Fruit fly (Drosophila melanogaster) whole organism, embryonic: ENCODE measurements around the gene Muc14A.

Experiments used
- Antp ChIP-seq: fragments of 200-800 bp; sonication (Bioruptor generic); optimal IDR thresholded peaks from 3 replicates; lab custom pipeline; 2016; ENCODE audit warnings: missing biosample characterization, missing genetic modification characterization
- Asciz ChIP-seq: fragments of 200-800 bp; sonication (Bioruptor generic); optimal IDR thresholded peaks from 2 replicates; lab custom pipeline; 2017; ENCODE audit warnings: missing biosample characterization, mild to moderate bottlenecking, missing genetic modification characterization, missing genetic modification reagents
- CG1024 ChIP-seq: fragments of 200-800 bp; sonication (Bioruptor generic); IDR thresholded peaks from 2 replicates; pipeline ENCODE4 v1.3.6; 2022; ENCODE audit warnings: missing biosample characterization, missing genetic modification characterization
- CG10274 ChIP-seq: fragments of 200-800 bp; sonication (Bioruptor generic); optimal IDR thresholded peaks from 3 replicates; lab custom pipeline; 2017; ENCODE audit warnings: missing biosample characterization, mild to moderate bottlenecking, missing genetic modification characterization
- CG11093 ChIP-seq: fragments of 200-800 bp; sonication (Bioruptor generic); IDR thresholded peaks from 3 replicates; pipeline ENCODE4 v1.3.6; 2022; ENCODE audit warnings: missing biosample characterization, missing genetic modification characterization
- CG11723 ChIP-seq: fragments of 200-800 bp; sonication (Bioruptor generic); optimal IDR thresholded peaks from 2 replicates; lab custom pipeline; 2017; ENCODE audit warnings: missing biosample characterization, mild to moderate bottlenecking, missing genetic modification characterization
- CG13894 ChIP-seq: fragments of 200-800 bp; sonication (Bioruptor generic); optimal IDR thresholded peaks from 3 replicates; lab custom pipeline; 2018; ENCODE audit warnings: missing biosample characterization, mild to moderate bottlenecking, missing genetic modification characterization, moderate library complexity
- CG14710 ChIP-seq: fragments of 200-800 bp; sonication (Bioruptor generic); optimal IDR thresholded peaks from 3 replicates; lab custom pipeline; 2019; ENCODE audit warnings: missing biosample characterization, mild to moderate bottlenecking, missing genetic modification characterization, moderate library complexity
- CG15696 ChIP-seq: fragments of 200-800 bp; sonication (Bioruptor generic); optimal IDR thresholded peaks from 2 replicates; lab custom pipeline; 2019; ENCODE audit warnings: missing biosample characterization, mild to moderate bottlenecking, missing genetic modification characterization, moderate library complexity
- CG1603 ChIP-seq: fragments of 200-800 bp; sonication (Bioruptor generic); optimal IDR thresholded peaks from 2 replicates; lab custom pipeline; 2019; ENCODE audit warnings: missing biosample characterization, mild to moderate bottlenecking, missing genetic modification characterization, moderate library complexity
- CG17359 ChIP-seq: fragments of 200-800 bp; sonication (Bioruptor generic); optimal IDR thresholded peaks from 3 replicates; lab custom pipeline; 2018; ENCODE audit warnings: missing biosample characterization, mild to moderate bottlenecking, missing genetic modification characterization, moderate library complexity
- CG17912 ChIP-seq: fragments of 200-800 bp; sonication (Bioruptor generic); optimal IDR thresholded peaks from 2 replicates; lab custom pipeline; 2018; ENCODE audit warnings: missing biosample characterization, mild to moderate bottlenecking, missing genetic modification characterization
- CG3163 ChIP-seq: fragments of 200-800 bp; sonication (Bioruptor generic); optimal IDR thresholded peaks from 3 replicates; lab custom pipeline; 2016; ENCODE audit warnings: missing biosample characterization, missing genetic modification characterization
- CG32532 ChIP-seq: fragments of 200-800 bp; sonication (Bioruptor generic); IDR thresholded peaks from 2 replicates; pipeline ENCODE4 v1.3.6; 2022; ENCODE audit warnings: missing biosample characterization, missing genetic modification characterization
- CG33213 ChIP-seq: fragments of 200-800 bp; sonication (Bioruptor generic); optimal IDR thresholded peaks from 3 replicates; lab custom pipeline; 2016; ENCODE audit warnings: missing biosample characterization, missing genetic modification characterization
- CG6683 ChIP-seq: fragments of 200-800 bp; sonication (Bioruptor generic); optimal IDR thresholded peaks from 2 replicates; lab custom pipeline; 2017; ENCODE audit warnings: missing biosample characterization, mild to moderate bottlenecking, missing genetic modification characterization, missing genetic modification reagents
- CG7357 ChIP-seq: fragments of 200-800 bp; sonication (Bioruptor generic); IDR thresholded peaks from 3 replicates; pipeline ENCODE4 v1.3.6; 2022; ENCODE audit warnings: missing biosample characterization, missing genetic modification characterization
- CG7963 ChIP-seq: fragments of 200-800 bp; sonication (Bioruptor generic); IDR thresholded peaks from 3 replicates; pipeline ENCODE4 v1.3.6; 2022; ENCODE audit warnings: missing biosample characterization, missing genetic modification characterization; ENCODE audit not compliant: partially characterized antibody
- CG8290 ChIP-seq, 3 experiments: fragments of 200-800 bp; sonication (Bioruptor generic); optimal IDR thresholded peaks; 2 replicates each; lab custom pipeline; 2016 to 2019; ENCODE audit warnings: missing biosample characterization in 3 of 3, missing genetic modification characterization in 3 of 3, mild to moderate bottlenecking in 2 of 3, moderate library complexity in 1 of 3
- CG9797 ChIP-seq: fragments of 200-800 bp; sonication (Bioruptor generic); optimal IDR thresholded peaks from 3 replicates; lab custom pipeline; 2018; ENCODE audit warnings: missing biosample characterization, mild to moderate bottlenecking, missing genetic modification characterization
- Ets65A ChIP-seq: fragments of 200-800 bp; sonication (Bioruptor generic); peaks from one replicate; lab custom pipeline; 2016; ENCODE audit warnings: missing biosample characterization, missing genetic modification characterization
- Ets97D ChIP-seq: fragments of 200-800 bp; sonication (Bioruptor generic); optimal IDR thresholded peaks from 3 replicates; lab custom pipeline; 2016; ENCODE audit warnings: missing biosample characterization, missing genetic modification characterization
- Hand ChIP-seq: fragments of 200-800 bp; sonication (Bioruptor generic); optimal IDR thresholded peaks from 2 replicates; lab custom pipeline; 2017; ENCODE audit warnings: mild to moderate bottlenecking, missing biosample characterization, missing genetic modification reagents, missing genetic modification characterization
- MBD-R2 ChIP-seq: fragments of 200-800 bp; sonication (Bioruptor generic); IDR thresholded peaks from 2 replicates; pipeline ENCODE4 v1.3.6; 2022; ENCODE audit warnings: missing biosample characterization, missing genetic modification characterization
- Meics ChIP-seq: fragments of 200-800 bp; sonication (Bioruptor generic); optimal IDR thresholded peaks from 2 replicates; lab custom pipeline; 2017; ENCODE audit warnings: missing biosample characterization, mild to moderate bottlenecking, missing genetic modification characterization
- NfI ChIP-seq: fragments of 200-800 bp; sonication (Bioruptor generic); optimal IDR thresholded peaks from 3 replicates; lab custom pipeline; 2018; ENCODE audit warnings: missing biosample characterization, mild to moderate bottlenecking, missing genetic modification characterization, moderate library complexity
- Ptx1 ChIP-seq: fragments of 200-800 bp; sonication (Bioruptor generic); IDR thresholded peaks from 2 replicates; pipeline ENCODE4 v1.3.6; 2022; ENCODE audit warnings: missing biosample characterization, missing genetic modification characterization
- Rfx ChIP-seq: fragments of 200-800 bp; sonication (Bioruptor generic); IDR thresholded peaks from 2 replicates; pipeline ENCODE4 v1.3.6; 2022; ENCODE audit warnings: missing biosample characterization, missing genetic modification characterization
- Ssrp ChIP-seq: fragments of 200-800 bp; sonication (Bioruptor generic); optimal IDR thresholded peaks from 2 replicates; lab custom pipeline; 2018; ENCODE audit warnings: missing biosample characterization, mild to moderate bottlenecking, missing genetic modification characterization, moderate library complexity
- YL-1 ChIP-seq: fragments of 200-800 bp; sonication (Bioruptor generic); optimal IDR thresholded peaks from 3 replicates; lab custom pipeline; 2017; ENCODE audit warnings: missing biosample characterization, mild to moderate bottlenecking, missing genetic modification characterization
- abd-A ChIP-seq: fragments of 200-800 bp; sonication (Bioruptor generic); optimal IDR thresholded peaks from 3 replicates; lab custom pipeline; 2019; ENCODE audit warnings: missing biosample characterization, mild to moderate bottlenecking, missing genetic modification characterization, moderate library complexity
- ac ChIP-seq: fragments of 200-800 bp; sonication (Bioruptor generic); optimal IDR thresholded peaks from 3 replicates; lab custom pipeline; 2017; ENCODE audit warnings: missing biosample characterization, mild to moderate bottlenecking, missing genetic modification characterization
- ase ChIP-seq: fragments of 200-800 bp; sonication (Bioruptor generic); IDR thresholded peaks from 3 replicates; pipeline ENCODE4 v1.3.6; 2022; ENCODE audit warnings: missing biosample characterization, missing genetic modification characterization
- bowl ChIP-seq: fragments of 200-800 bp; sonication (Bioruptor generic); IDR thresholded peaks from 2 replicates; pipeline ENCODE4 v1.3.6; 2022; ENCODE audit warnings: missing biosample characterization, missing genetic modification characterization
- corto ChIP-seq: fragments of 200-800 bp; sonication (Bioruptor generic); optimal IDR thresholded peaks from 2 replicates; lab custom pipeline; 2016; ENCODE audit warnings: missing biosample characterization, mild to moderate bottlenecking, missing genetic modification characterization, moderate library complexity
- disco-r ChIP-seq: fragments of 200-800 bp; sonication (Bioruptor generic); optimal IDR thresholded peaks from 2 replicates; lab custom pipeline; 2016; ENCODE audit warnings: missing biosample characterization, missing genetic modification characterization
- ewg ChIP-seq: fragments of 200-800 bp; sonication (Bioruptor generic); optimal IDR thresholded peaks from 3 replicates; lab custom pipeline; 2017; ENCODE audit warnings: mild to moderate bottlenecking, missing biosample characterization, missing genetic modification reagents, missing genetic modification characterization
- gcm ChIP-seq: fragments of 200-800 bp; sonication (Bioruptor generic); optimal IDR thresholded peaks from 2 replicates; lab custom pipeline; 2019; ENCODE audit warnings: missing biosample characterization, mild to moderate bottlenecking, missing genetic modification characterization, moderate library complexity
- insv ChIP-seq, 2 experiments: fragments of 200-800 bp; sonication (Bioruptor generic); optimal IDR thresholded peaks; 3 replicates each; lab custom pipeline; 2016 to 2018; ENCODE audit warnings: missing biosample characterization in 2 of 2, missing genetic modification characterization in 2 of 2
- lov ChIP-seq, 2 experiments: fragments of 200-800 bp in 1 of 2; fragments of >200 bp in 1 of 2; sonication (Bioruptor generic) in 1 of 2; IDR thresholded peaks in 1 of 2; optimal IDR thresholded peaks in 1 of 2; 2 replicates in 1 of 2; 3 replicates in 1 of 2; pipeline versions ENCODE4 v1.3.6 to Lab custom; 2017 to 2022; ENCODE audit warnings: missing biosample characterization in 1 of 2, missing genetic modification characterization in 1 of 2
- mam ChIP-seq: fragments of 200-800 bp; sonication (Bioruptor generic); optimal IDR thresholded peaks from 3 replicates; lab custom pipeline; 2016; ENCODE audit warnings: missing biosample characterization, missing genetic modification characterization
- pnt ChIP-seq: fragments of 200-800 bp; sonication (Bioruptor generic); optimal IDR thresholded peaks from 3 replicates; lab custom pipeline; 2016; ENCODE audit warnings: missing biosample characterization, missing genetic modification characterization
- prd ChIP-seq, 3 experiments: fragments of >200 bp in 2 of 3; fragments of 200-800 bp in 1 of 3; sonication (Bioruptor generic) in 1 of 3; optimal IDR thresholded peaks in 2 of 3; IDR thresholded peaks in 1 of 3; 2 replicates in 2 of 3; 3 replicates in 1 of 3; pipeline versions ENCODE4 v1.3.6 to Lab custom; 2017 to 2022; ENCODE audit warnings: missing biosample characterization in 1 of 3, missing genetic modification characterization in 1 of 3
- salm ChIP-seq: fragments of 200-800 bp; sonication (Bioruptor generic); optimal IDR thresholded peaks from 2 replicates; lab custom pipeline; 2018; ENCODE audit warnings: missing biosample characterization, mild to moderate bottlenecking, missing genetic modification characterization
- sd ChIP-seq: fragments of 200-800 bp; sonication (Bioruptor generic); optimal IDR thresholded peaks from 3 replicates; lab custom pipeline; 2018; ENCODE audit warnings: missing biosample characterization, mild to moderate bottlenecking, missing genetic modification characterization, moderate library complexity
- shn ChIP-seq: fragments of 200-800 bp; sonication (Bioruptor generic); optimal IDR thresholded peaks from 3 replicates; lab custom pipeline; 2016; ENCODE audit warnings: missing biosample characterization, missing genetic modification characterization
- sim ChIP-seq: fragments of 200-800 bp; sonication (Bioruptor generic); IDR thresholded peaks from 2 replicates; pipeline ENCODE4 v1.3.6; 2022; ENCODE audit warnings: missing biosample characterization, missing genetic modification characterization
- slou ChIP-seq: fragments of 200-800 bp; sonication (Bioruptor generic); optimal IDR thresholded peaks from 3 replicates; lab custom pipeline; 2016; ENCODE audit warnings: missing biosample characterization, missing genetic modification characterization
- sqz ChIP-seq: fragments of 200-800 bp; sonication (Bioruptor generic); optimal IDR thresholded peaks from 3 replicates; lab custom pipeline; 2018; ENCODE audit warnings: missing biosample characterization, mild to moderate bottlenecking, missing genetic modification characterization

Gene Muc14A

dm6 chrX:15973157-15973774 lies 35.6 kb upstream of the Muc14A start, which contains the start of gene mmd:
Gene mmd (minus strand): TSS chrX:15973159.
- TF ChIP-seq CG7357 (GFP tag; lab: Robert Waterston, UW) (no peak), salm (tag; lab: Kevin White, UChicago) (no peak), Rfx (no peak), CG9797 (no peak), mam (no peak), slou (no peak), ewg (GFP tag; lab: Kevin White, UChicago) (peak; percentile 56), CG7963 (GFP tag; lab: Robert Waterston, UW) (no peak), ase (GFP tag; lab: Robert Waterston, UW) (no peak), CG6683 (GFP tag; lab: Kevin White, UChicago) (no peak), sd (no peak), CG8290 (GFP tag; optimal IDR thresholded peaks at IDR 0.05; lab: Kevin White, UChicago) (no peak), CG8290 (tag; optimal IDR thresholded peaks at IDR 0.05; lab: Kevin White, UChicago) (no peak), lov (optimal IDR thresholded peaks at IDR 0.05; lab: Kevin White, UChicago) (no peak), lov (GFP tag; IDR thresholded peaks at IDR 0.05; lab: Robert Waterston, UW) (no peak), Ssrp (tag; lab: Kevin White, UChicago) (no peak), Meics (GFP tag; lab: Kevin White, UChicago) (no peak), abd-A (peak; percentile 54), CG11723 (GFP tag; lab: Kevin White, UChicago) (no peak), CG11093 (GFP tag; lab: Robert Waterston, UW) (no peak), CG3163 (GFP tag; lab: Kevin White, UChicago) (no peak), prd (optimal IDR thresholded peaks at IDR 0.05; lab: Kevin White, UChicago) (no peak), prd (GFP tag; IDR thresholded peaks at IDR 0.05; lab: Robert Waterston, UW) (no peak), CG33213 (no peak), shn (no peak), MBD-R2 (GFP tag; lab: Robert Waterston, UW) (no peak), YL-1 (no peak), Asciz (GFP tag; lab: Kevin White, UChicago) (no peak), NfI (GFP tag; lab: Kevin White, UChicago) (no peak), Antp (GFP tag; lab: Kevin White, UChicago) (no peak), pnt (GFP tag; lab: Kevin White, UChicago) (no peak), CG1024 (no peak), CG10274 (GFP tag; lab: Kevin White, UChicago) (no peak), gcm (GFP tag; lab: Kevin White, UChicago) (no peak), CG1603 (no peak), CG14710 (no peak), sqz (no peak), Ets97D (GFP tag; lab: Kevin White, UChicago) (no peak), CG17359 (tag; lab: Kevin White, UChicago) (no peak), corto (no peak), ac (GFP tag; lab: Kevin White, UChicago) (no peak), Hand (GFP tag; lab: Kevin White, UChicago) (no peak), CG17912 (GFP tag; lab: Kevin White, UChicago) (no peak), Ets65A (peak; percentile 68), CG13894 (tag; lab: Kevin White, UChicago) (peak; percentile 95), Ptx1 (GFP tag; lab: Robert Waterston, UW) (no peak), CG15696 (tag; lab: Kevin White, UChicago) (no peak), bowl (GFP tag; lab: Robert Waterston, UW) (no peak), insv (GFP tag; optimal IDR thresholded peaks at IDR 0.05; lab: Kevin White, UChicago) (no peak), disco-r (no peak), sim (GFP tag; lab: Robert Waterston, UW) (no peak), CG32532 (GFP tag; lab: Robert Waterston, UW) (0 out of 2 replicates have a peak, but pooled peaks have one; percentile 20)
